5 worm cellular contexts compared by ENCODE assay signal in the genomic region with DNA sequence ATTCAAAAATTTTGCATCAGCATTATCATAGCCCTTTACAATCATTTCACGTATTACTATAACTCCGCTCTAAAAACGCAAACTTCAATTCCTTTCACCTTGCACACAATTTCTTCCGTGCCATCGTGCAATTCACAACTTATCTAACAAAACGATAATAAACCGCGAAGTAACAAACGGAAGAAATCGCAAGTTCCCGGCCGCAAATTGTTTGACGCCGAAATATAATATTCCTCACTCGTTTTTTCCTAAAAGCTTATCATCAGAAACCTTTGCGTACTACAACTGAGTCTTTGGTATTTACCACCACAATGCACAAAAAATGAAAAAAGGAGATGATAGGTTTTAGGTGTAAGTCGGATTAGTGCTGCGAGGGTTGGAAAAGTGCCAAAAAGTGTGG.
TF ChIP-seq lines count a peak whose summit lies in the region.

No protein-coding gene starts in this region.

TF ChIP-seq in whole organism, L1 larva, 84 proteins besides CTCF, POLR2A, EP300 and RAD21:
- no peak for TF ChIP-seq unc-62 (GFP tag; optimal IDR thresholded peaks at IDR 0.05; lab: Kevin White, UChicago)
- no peak for TF ChIP-seq hpl-2 (GFP tag; optimal IDR thresholded peaks at IDR 0.05; lab: Kevin White, UChicago)
- no peak for TF ChIP-seq ceh-82 (tag; optimal IDR thresholded peaks at IDR 0.05; lab: Kevin White, UChicago)
- TF ChIP-seq aly-2 (tag; optimal IDR thresholded peaks at IDR 0.05; lab: Kevin White, UChicago), result no peak
- peak; percentile 0 for TF ChIP-seq jun-1 (tag; optimal IDR thresholded peaks at IDR 0.05; lab: Kevin White, UChicago)
- TF ChIP-seq lir-3 (tag; optimal IDR thresholded peaks at IDR 0.05; lab: Kevin White, UChicago; ENCODE audit: poor library complexity), result no peak
- TF ChIP-seq elt-2 (tag; optimal IDR thresholded peaks at IDR 0.05; lab: Kevin White, UChicago), result peak; percentile 96
- TF ChIP-seq skn-1 (tag; optimal IDR thresholded peaks at IDR 0.05; lab: Kevin White, UChicago), result no peak
- TF ChIP-seq nhr-90 (tag; optimal IDR thresholded peaks at IDR 0.05; lab: Kevin White, UChicago; ENCODE audit: poor library complexity), result no peak
- TF ChIP-seq lin-35 (GFP tag; optimal IDR thresholded peaks at IDR 0.05; lab: Kevin White, UChicago), result peak in 1 of 2 experiments; percentile 24
- no peak for TF ChIP-seq xbp-1 (tag; optimal IDR thresholded peaks at IDR 0.05; lab: Kevin White, UChicago)

TF ChIP-seq in whole organism, L2 larva, 48 proteins besides CTCF, POLR2A, EP300 and RAD21:
- TF ChIP-seq fos-1 (tag; optimal IDR thresholded peaks at IDR 0.05; lab: Kevin White, UChicago) (peak; percentile 82), elt-3 (tag; optimal IDR thresholded peaks at IDR 0.05; lab: Kevin White, UChicago) (no peak), nhr-6 (tag; optimal IDR thresholded peaks at IDR 0.05; lab: Kevin White, UChicago) (no peak), sem-4 (tag; optimal IDR thresholded peaks at IDR 0.05; lab: Kevin White, UChicago) (no peak)

TF ChIP-seq in whole organism, L3 larva, 47 proteins besides CTCF, POLR2A, EP300 and RAD21:
- TF ChIP-seq nhr-25 (tag; optimal IDR thresholded peaks at IDR 0.05; lab: Kevin White, UChicago) (no peak), elt-2 (tag; optimal IDR thresholded peaks at IDR 0.05; lab: Kevin White, UChicago) (peak; percentile 94)

TF ChIP-seq in whole organism, L4 larva, 104 proteins besides CTCF, POLR2A, EP300 and RAD21:
- TF ChIP-seq hif-1 (tag; optimal IDR thresholded peaks at IDR 0.05; lab: Kevin White, UChicago) (no peak), nhr-28 (tag; optimal IDR thresholded peaks at IDR 0.05; lab: Kevin White, UChicago) (peak; percentile 72), hlh-11 (tag; optimal IDR thresholded peaks at IDR 0.05; lab: Kevin White, UChicago) (peak; percentile 30), nhr-76 (tag; optimal IDR thresholded peaks at IDR 0.05; lab: Kevin White, UChicago) (no peak), ceh-32 (tag; optimal IDR thresholded peaks at IDR 0.05; lab: Kevin White, UChicago; ENCODE audit: poor library complexity) (no peak), pqm-1 (tag; optimal IDR thresholded peaks at IDR 0.05; lab: Kevin White, UChicago) (peak; percentile 73), nhr-102 (tag; optimal IDR thresholded peaks at IDR 0.05; lab: Kevin White, UChicago) (no peak), daf-16 (GFP tag; optimal IDR thresholded peaks at IDR 0.05; lab: Kevin White, UChicago) (no peak), daf-16 (tag; optimal IDR thresholded peaks at IDR 0.05; lab: Kevin White, UChicago) (peak; percentile 27), snpc-1.2 (GFP tag; IDR thresholded peaks at IDR 0.05; lab: Robert Waterston, UW) (no peak), lin-39 (tag; optimal IDR thresholded peaks at IDR 0.05; lab: Kevin White, UChicago) (no peak), nhr-42 (GFP tag; IDR thresholded peaks at IDR 0.05; lab: Robert Waterston, UW) (no peak), dmd-6 (GFP tag; IDR thresholded peaks at IDR 0.05; lab: Robert Waterston, UW) (peak; percentile 21; the same call in 1 of the 2 replicates)

TF ChIP-seq in whole organism, young adult, 124 proteins besides CTCF, POLR2A, EP300 and RAD21:
- TF ChIP-seq F49E8.2 (tag; optimal IDR thresholded peaks at IDR 0.05; lab: Kevin White, UChicago; ENCODE audit: insufficient read depth) (no peak), madf-10 (tag; optimal IDR thresholded peaks at IDR 0.05; lab: Kevin White, UChicago) (no peak), dpl-1 (GFP tag; optimal IDR thresholded peaks at IDR 0.05; lab: Kevin White, UChicago) (no peak), nhr-80 (tag; optimal IDR thresholded peaks at IDR 0.05; lab: Kevin White, UChicago) (peak; percentile 47), egrh-3 (GFP tag; IDR thresholded peaks at IDR 0.05; lab: Robert Waterston, UW) (no peak), rec-8 (tag; optimal IDR thresholded peaks at IDR 0.05; lab: Kevin White, UChicago) (no peak)
